Worm (Caenorhabditis elegans): ENCODE results near the gene T01D1.5.

Gene T01D1.5

ce11 chrII:216598-216997, 27.7 kb upstream of the T01D1.5 start, which contains the start of gene F48A11.4:
F48A11.4 (minus strand) TSS chrII:216621.
- no peak for TF ChIP-seq blmp-1 (tag; optimal IDR thresholded peaks at IDR 0.05)
- TF ChIP-seq bed-3 (GFP tag; optimal IDR thresholded peaks at IDR 0.05), result no peak
- no peak for TF ChIP-seq elt-3 (tag; optimal IDR thresholded peaks at IDR 0.05)
- no peak for TF ChIP-seq flh-1 (GFP tag; optimal IDR thresholded peaks at IDR 0.05)
- no peak for TF ChIP-seq sem-2 (GFP tag; optimal IDR thresholded peaks at IDR 0.05)
- peak; percentile 52 for TF ChIP-seq zip-8 (tag; optimal IDR thresholded peaks at IDR 0.05)
- TF ChIP-seq nhr-28 (tag; optimal IDR thresholded peaks at IDR 0.05), result no peak
- no peak for TF ChIP-seq ceh-43 (GFP tag; optimal IDR thresholded peaks at IDR 0.05)
- TF ChIP-seq unc-62 (GFP tag; optimal IDR thresholded peaks at IDR 0.05), result peak; percentile 32
- TF ChIP-seq ham-2 (GFP tag; optimal IDR thresholded peaks at IDR 0.05), result no peak
- TF ChIP-seq ceh-39 (tag; optimal IDR thresholded peaks at IDR 0.05), result peak; percentile 63
- no peak for TF ChIP-seq elt-1 (tag; optimal IDR thresholded peaks at IDR 0.05; ENCODE audit: borderline replicate concordance, insufficient read depth)
- no peak for TF ChIP-seq hlh-1 (tag; optimal IDR thresholded peaks at IDR 0.05)
- peak; percentile 46 for TF ChIP-seq M03D4.4 (tag; optimal IDR thresholded peaks at IDR 0.05)
- no peak for TF ChIP-seq unc-39 (tag; optimal IDR thresholded peaks at IDR 0.05)
- no peak for TF ChIP-seq nhr-12 (tag; optimal IDR thresholded peaks at IDR 0.05)
- TF ChIP-seq pha-4 (tag; optimal IDR thresholded peaks at IDR 0.05), result peak; percentile 92
- peak; percentile 68 for TF ChIP-seq ces-1 (GFP tag; optimal IDR thresholded peaks at IDR 0.05)
- peak; percentile 39 for TF ChIP-seq ceh-83 (GFP tag; optimal IDR thresholded peaks at IDR 0.05)
- peak; percentile 21 for TF ChIP-seq ztf-11 (tag; optimal IDR thresholded peaks at IDR 0.05)
- peak; percentile 31 for TF ChIP-seq cnd-1 (tag; optimal IDR thresholded peaks at IDR 0.05)
- peak; percentile 84 for TF ChIP-seq lsy-2 (tag; optimal IDR thresholded peaks at IDR 0.05)
- TF ChIP-seq snpc-4 (tag; optimal IDR thresholded peaks at IDR 0.05), result no peak
- peak; percentile 44 for TF ChIP-seq nhr-2 (tag; optimal IDR thresholded peaks at IDR 0.05)
- no peak for TF ChIP-seq mab-5 (tag; optimal IDR thresholded peaks at IDR 0.05)
- TF ChIP-seq drap-1 (GFP tag; optimal IDR thresholded peaks at IDR 0.05), result peak; percentile 46
- TF ChIP-seq unc-120 (tag; optimal IDR thresholded peaks at IDR 0.05; ENCODE audit: poor library complexity, severe bottlenecking), result peak; percentile 1
- peak; percentile 89 for TF ChIP-seq nhr-237 (tag; optimal IDR thresholded peaks at IDR 0.05)
- TF ChIP-seq mls-2 (tag; optimal IDR thresholded peaks at IDR 0.05), result peak; percentile 29
- TF ChIP-seq nhr-76 (tag; optimal IDR thresholded peaks at IDR 0.05), result no peak
- TF ChIP-seq tbx-8 (GFP tag; optimal IDR thresholded peaks at IDR 0.05), result peak; percentile 4
- TF ChIP-seq mep-1 (tag; optimal IDR thresholded peaks at IDR 0.05), result peak; percentile 86
- TF ChIP-seq sptf-1 (tag; optimal IDR thresholded peaks at IDR 0.05), result peak; percentile 79
- TF ChIP-seq lin-32 (GFP tag; optimal IDR thresholded peaks at IDR 0.05), result no peak
- TF ChIP-seq lin-13 (tag; optimal IDR thresholded peaks at IDR 0.05), result peak; percentile 91

ce11 chrII:208097-208496, 19.2 kb upstream of the T01D1.5 start:
- TF ChIP-seq ceh-39 (tag; optimal IDR thresholded peaks at IDR 0.05), result no peak
- TF ChIP-seq sptf-1 (tag; optimal IDR thresholded peaks at IDR 0.05), result no peak
- TF ChIP-seq mep-1 (tag; optimal IDR thresholded peaks at IDR 0.05), result no peak
- TF ChIP-seq mab-5 (tag; optimal IDR thresholded peaks at IDR 0.05), result no peak
- no peak for TF ChIP-seq unc-120 (tag; optimal IDR thresholded peaks at IDR 0.05; ENCODE audit: poor library complexity, severe bottlenecking)
- TF ChIP-seq bed-3 (GFP tag; optimal IDR thresholded peaks at IDR 0.05), result no peak
- no peak for TF ChIP-seq nhr-76 (tag; optimal IDR thresholded peaks at IDR 0.05)
- TF ChIP-seq ham-2 (GFP tag; optimal IDR thresholded peaks at IDR 0.05), result no peak
- no peak for TF ChIP-seq tbx-8 (GFP tag; optimal IDR thresholded peaks at IDR 0.05)
- no peak for TF ChIP-seq nhr-2 (tag; optimal IDR thresholded peaks at IDR 0.05)
- TF ChIP-seq unc-39 (tag; optimal IDR thresholded peaks at IDR 0.05), result no peak

DNA sequence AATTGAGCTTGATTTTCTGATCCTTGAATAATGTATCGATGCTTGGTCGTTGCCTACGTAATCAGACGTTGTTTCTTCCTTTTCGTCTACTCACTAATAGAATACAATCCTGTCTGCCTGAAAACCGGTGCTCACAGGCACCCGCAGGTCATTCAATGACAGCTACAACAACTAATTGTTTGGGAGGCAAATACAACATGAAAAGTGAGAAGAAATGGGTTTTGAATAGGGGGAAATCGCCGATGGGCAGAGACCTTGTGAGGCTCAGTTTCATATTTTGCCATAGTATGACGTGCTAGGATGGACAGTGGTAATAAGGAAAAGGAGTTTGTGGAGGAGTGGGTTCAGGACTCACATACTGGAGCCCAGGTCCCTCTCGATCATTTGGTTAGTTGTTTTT, 7.8 kb upstream of the T01D1.5 start, which contains the start of gene chs-2:
TSS of gene chs-2 (plus strand) at position 301 of the 400 bp plus-strand sequence.
- TF ChIP-seq zip-8 (tag; optimal IDR thresholded peaks at IDR 0.05) (no peak), drap-1 (GFP tag; optimal IDR thresholded peaks at IDR 0.05) (no peak), unc-62 (GFP tag; optimal IDR thresholded peaks at IDR 0.05) (no peak), nhr-28 (tag; optimal IDR thresholded peaks at IDR 0.05) (no peak), elt-1 (tag; optimal IDR thresholded peaks at IDR 0.05; ENCODE audit: borderline replicate concordance, insufficient read depth) (no peak), nhr-2 (tag; optimal IDR thresholded peaks at IDR 0.05) (no peak), unc-39 (tag; optimal IDR thresholded peaks at IDR 0.05) (no peak), bed-3 (GFP tag; optimal IDR thresholded peaks at IDR 0.05) (no peak), lin-13 (tag; optimal IDR thresholded peaks at IDR 0.05) (no peak), ceh-39 (tag; optimal IDR thresholded peaks at IDR 0.05) (no peak), nhr-76 (tag; optimal IDR thresholded peaks at IDR 0.05) (no peak), blmp-1 (tag; optimal IDR thresholded peaks at IDR 0.05) (no peak), hlh-1 (tag; optimal IDR thresholded peaks at IDR 0.05) (no peak), ceh-43 (GFP tag; optimal IDR thresholded peaks at IDR 0.05) (no peak), nhr-237 (tag; optimal IDR thresholded peaks at IDR 0.05) (no peak), lin-32 (GFP tag; optimal IDR thresholded peaks at IDR 0.05) (no peak)
